Worm (Caenorhabditis elegans): ENCODE results near the gene ipla-6.

DNA sequence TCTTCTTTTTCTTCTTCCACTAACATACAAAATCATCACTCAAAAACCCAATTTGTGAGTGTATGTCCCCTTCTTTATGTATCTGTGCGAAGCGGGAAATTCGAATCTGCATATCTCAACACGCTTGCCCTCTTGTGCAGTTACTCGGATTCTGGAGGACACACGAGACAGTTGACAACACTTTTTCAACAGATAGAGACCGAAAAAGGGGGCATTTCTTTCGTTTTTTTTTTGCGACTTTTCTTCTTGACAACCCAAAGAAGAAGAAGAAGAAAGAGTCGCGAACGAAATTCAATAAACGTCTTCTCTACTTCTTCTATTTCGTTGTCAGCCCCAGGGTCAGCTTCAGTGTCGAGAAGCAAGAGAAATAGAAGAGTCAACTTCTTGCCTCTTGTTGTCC, 28.6 kb downstream of the ipla-6 start:
- no peak for TF ChIP-seq snpc-4 (tag; optimal IDR thresholded peaks at IDR 0.05)
- no peak for TF ChIP-seq nhr-11 (tag; optimal IDR thresholded peaks at IDR 0.05)
- no peak for TF ChIP-seq unc-62 (GFP tag; optimal IDR thresholded peaks at IDR 0.05)
- no peak for TF ChIP-seq nhr-12 (tag; optimal IDR thresholded peaks at IDR 0.05)
- TF ChIP-seq blmp-1 (tag; optimal IDR thresholded peaks at IDR 0.05; ENCODE audit: insufficient read depth) = no peak
- peak; percentile 5 for TF ChIP-seq zag-1 (tag; optimal IDR thresholded peaks at IDR 0.05)
- TF ChIP-seq egl-27 (tag; optimal IDR thresholded peaks at IDR 0.05) = no peak
- TF ChIP-seq ama-1 (optimal IDR thresholded peaks at IDR 0.05) = no peak

Data from whole organism, L2 larva.